Worm (Caenorhabditis elegans) whole organism, L3 larva: ENCODE data around the gene C36E8.6.

ENCODE experiments used
- ZK546.5 ChIP-seq: sonication (generic microtip); optimal IDR thresholded peaks from 2 replicates; lab custom pipeline; 2017; ENCODE audit warnings: missing biosample characterization, missing genetic modification characterization
- ama-1 ChIP-seq: fragments of 150-350 bp; optimal IDR thresholded peaks from 2 replicates; lab custom pipeline; 2018
- ceh-16 ChIP-seq: sonication (generic microtip); optimal IDR thresholded peaks from 2 replicates; lab custom pipeline; 2017; ENCODE audit warnings: missing biosample characterization, missing genetic modification characterization
- ceh-28 ChIP-seq: fragments of 150-350 bp; optimal IDR thresholded peaks from 2 replicates; lab custom pipeline; 2014; ENCODE audit warnings: missing biosample characterization, missing genetic modification reagents, missing genetic modification characterization
- ceh-82 ChIP-seq: fragments of 150-350 bp; optimal IDR thresholded peaks from 2 replicates; lab custom pipeline; 2014; ENCODE audit warnings: missing biosample characterization, missing genetic modification characterization
- ceh-9 ChIP-seq: sonication (generic microtip); optimal IDR thresholded peaks from 2 replicates; lab custom pipeline; 2018; ENCODE audit warnings: missing biosample characterization, missing genetic modification characterization
- daf-12 ChIP-seq: fragments of 150-350 bp; optimal IDR thresholded peaks from 2 replicates; lab custom pipeline; 2014; ENCODE audit warnings: missing biosample characterization, missing genetic modification reagents, missing genetic modification characterization
- egl-27 ChIP-seq: sonication (generic microtip); optimal IDR thresholded peaks from 4 replicates; lab custom pipeline; 2017; ENCODE audit warnings: missing biosample characterization, missing genetic modification reagents, missing genetic modification characterization
- egl-5 ChIP-seq: fragments of 150-350 bp; optimal IDR thresholded peaks from 2 replicates; lab custom pipeline; 2017; ENCODE audit warnings: missing biosample characterization, missing genetic modification reagents, missing genetic modification characterization, inconsistent platforms
- elt-2 ChIP-seq: sonication (generic microtip); optimal IDR thresholded peaks from 2 replicates; lab custom pipeline; 2016; ENCODE audit warnings: missing genetic modification reagents, mild to moderate bottlenecking, missing genetic modification characterization, missing compliant biosample characterization
- eor-1 ChIP-seq, 2 experiments: fragments of 150-350 bp; optimal IDR thresholded peaks; 2 replicates each; lab custom pipeline; 2014 to 2018; ENCODE audit warnings: missing biosample characterization in 2 of 2, missing genetic modification characterization in 2 of 2
- fos-1 ChIP-seq: fragments of 150-350 bp; optimal IDR thresholded peaks from 2 replicates; lab custom pipeline; 2014; ENCODE audit warnings: missing biosample characterization, missing genetic modification characterization
- hmg-11 ChIP-seq: sonication (generic microtip); optimal IDR thresholded peaks from 2 replicates; lab custom pipeline; 2016; ENCODE audit warnings: missing genetic modification characterization, missing compliant biosample characterization
- jun-1 ChIP-seq: fragments of 150-350 bp; optimal IDR thresholded peaks from 2 replicates; lab custom pipeline; 2014; ENCODE audit warnings: missing biosample characterization, missing genetic modification reagents, missing genetic modification characterization
- lin-15B ChIP-seq: fragments of 150-350 bp; optimal IDR thresholded peaks from 2 replicates; lab custom pipeline; 2014; ENCODE audit warnings: missing biosample characterization, missing genetic modification characterization
- lin-39 ChIP-seq: fragments of 150-350 bp; optimal IDR thresholded peaks from 2 replicates; lab custom pipeline; 2018; ENCODE audit warnings: missing biosample characterization, missing genetic modification reagents, missing genetic modification characterization
- mml-1 ChIP-seq: fragments of 150-350 bp; sonication (generic microtip); optimal IDR thresholded peaks from 3 replicates; lab custom pipeline; 2014; ENCODE audit warnings: missing biosample characterization, missing genetic modification characterization
- nfya-1 ChIP-seq: sonication (generic microtip); optimal IDR thresholded peaks from 2 replicates; lab custom pipeline; 2017; ENCODE audit warnings: missing genetic modification characterization, mild to moderate bottlenecking, missing compliant biosample characterization, antibody characterized with exemption, moderate library complexity; ENCODE audit not compliant: insufficient read depth
- nhr-11 ChIP-seq: fragments of 150-350 bp; optimal IDR thresholded peaks from 2 replicates; lab custom pipeline; 2014; ENCODE audit warnings: missing biosample characterization, missing genetic modification characterization
- nhr-23 ChIP-seq: fragments of 150-350 bp; optimal IDR thresholded peaks from 2 replicates; lab custom pipeline; 2014; ENCODE audit warnings: missing biosample characterization, missing genetic modification reagents, missing genetic modification characterization
- nhr-237 ChIP-seq: fragments of 150-350 bp; optimal IDR thresholded peaks from 2 replicates; lab custom pipeline; 2014; ENCODE audit warnings: missing biosample characterization, missing genetic modification characterization
- nhr-25 ChIP-seq: sonication (generic microtip); optimal IDR thresholded peaks from 2 replicates; lab custom pipeline; 2017; ENCODE audit warnings: missing biosample characterization, missing genetic modification characterization
- nhr-43 ChIP-seq: sonication (generic microtip); optimal IDR thresholded peaks from 2 replicates; lab custom pipeline; 2016; ENCODE audit warnings: mild to moderate bottlenecking, missing genetic modification characterization, missing compliant biosample characterization; ENCODE audit not compliant: poor library complexity, severe bottlenecking
- nhr-76 ChIP-seq: fragments of 150-350 bp; sonication (generic microtip); optimal IDR thresholded peaks from 5 replicates; lab custom pipeline; 2014; ENCODE audit warnings: missing biosample characterization, missing genetic modification characterization
- nhr-77 ChIP-seq: fragments of 150-350 bp; optimal IDR thresholded peaks from 2 replicates; lab custom pipeline; 2014; ENCODE audit warnings: missing biosample characterization, missing genetic modification characterization
- pha-4 ChIP-seq: fragments of 150-350 bp; optimal IDR thresholded peaks from 2 replicates; lab custom pipeline; 2014; ENCODE audit warnings: missing biosample characterization, missing genetic modification reagents, missing genetic modification characterization
- pqm-1 ChIP-seq: fragments of 150-350 bp; optimal IDR thresholded peaks from 2 replicates; lab custom pipeline; 2017; ENCODE audit warnings: missing biosample characterization, missing genetic modification characterization, inconsistent platforms
- sea-2 ChIP-seq: fragments of 150-350 bp; sonication (generic microtip); optimal IDR thresholded peaks from 4 replicates; lab custom pipeline; 2014; ENCODE audit warnings: missing biosample characterization, missing genetic modification reagents, missing genetic modification characterization
- skn-1 ChIP-seq: fragments of 150-350 bp; optimal IDR thresholded peaks from 2 replicates; lab custom pipeline; 2014; ENCODE audit warnings: missing biosample characterization, missing genetic modification characterization
- unc-39 ChIP-seq: sonication (generic microtip); optimal IDR thresholded peaks from 4 replicates; lab custom pipeline; 2017; ENCODE audit warnings: missing biosample characterization, missing genetic modification characterization
- unc-62 ChIP-seq: fragments of 150-350 bp; sonication (generic microtip); optimal IDR thresholded peaks from 4 replicates; lab custom pipeline; 2014; ENCODE audit warnings: missing biosample characterization, missing genetic modification reagents, missing genetic modification characterization
- ztf-11 ChIP-seq: fragments of 150-350 bp; optimal IDR thresholded peaks from 2 replicates; lab custom pipeline; 2014; ENCODE audit warnings: missing biosample characterization, missing genetic modification characterization

Gene C36E8.6

DNA sequence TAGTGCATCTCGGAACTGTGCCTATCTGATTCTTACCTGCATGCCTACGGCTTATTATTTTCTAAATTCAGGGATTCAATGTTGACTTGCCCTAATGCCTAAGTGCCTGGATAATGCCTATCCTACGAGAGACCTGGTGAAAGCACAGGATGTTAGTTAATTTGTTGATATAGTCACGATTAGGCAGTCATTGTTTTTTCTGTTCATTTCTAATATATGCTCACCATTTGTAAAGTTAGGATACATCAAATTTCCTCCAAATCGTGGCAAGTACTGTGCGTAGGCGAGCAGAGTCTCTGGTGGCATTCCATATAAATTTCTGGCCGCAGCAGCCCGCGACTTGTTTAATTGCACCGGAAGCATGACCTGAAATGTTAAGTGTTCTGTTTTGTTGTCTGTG, 21.7 kb upstream of the C36E8.6 start:
- TF ChIP-seq eor-1 (tag; optimal IDR thresholded peaks at IDR 0.05; lab: Kevin White, UChicago) (no peak), nhr-76 (tag; lab: Kevin White, UChicago) (no peak), mml-1 (tag; lab: Kevin White, UChicago) (no peak), skn-1 (tag; lab: Kevin White, UChicago) (no peak), ceh-28 (tag; lab: Kevin White, UChicago) (no peak), lin-15B (no peak), ZK546.5 (no peak), hmg-11 (tag; lab: Kevin White, UChicago) (no peak), nhr-237 (no peak), unc-39 (tag; lab: Kevin White, UChicago) (no peak), egl-27 (tag; lab: Kevin White, UChicago) (no peak), unc-62 (no peak), ceh-16 (no peak)

DNA sequence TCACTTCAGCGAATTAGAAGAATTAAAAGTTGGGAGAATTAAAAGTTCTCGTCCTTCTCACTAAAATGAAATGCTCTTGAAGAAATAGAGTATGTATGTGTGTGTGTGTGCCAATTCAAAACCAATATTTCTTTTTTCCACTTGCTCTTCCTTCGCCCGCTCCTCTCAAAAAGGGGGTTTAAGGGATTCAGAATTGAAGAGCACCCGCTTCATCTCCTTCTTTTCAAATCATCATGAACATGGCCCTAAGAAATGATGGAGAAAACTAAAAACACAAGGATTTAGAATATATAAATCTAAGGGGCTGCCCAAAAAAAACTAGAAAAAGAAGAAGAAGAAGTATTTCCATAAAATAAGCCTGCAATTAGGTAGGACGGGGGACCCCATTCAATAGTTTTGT, 18.7 kb upstream of the C36E8.6 start:
- TF ChIP-seq lin-39 (tag; lab: Kevin White, UChicago), result peak; percentile 38
- no peak for TF ChIP-seq nhr-76 (tag; lab: Kevin White, UChicago)
- TF ChIP-seq, all 47 proteins: peak for 1

DNA sequence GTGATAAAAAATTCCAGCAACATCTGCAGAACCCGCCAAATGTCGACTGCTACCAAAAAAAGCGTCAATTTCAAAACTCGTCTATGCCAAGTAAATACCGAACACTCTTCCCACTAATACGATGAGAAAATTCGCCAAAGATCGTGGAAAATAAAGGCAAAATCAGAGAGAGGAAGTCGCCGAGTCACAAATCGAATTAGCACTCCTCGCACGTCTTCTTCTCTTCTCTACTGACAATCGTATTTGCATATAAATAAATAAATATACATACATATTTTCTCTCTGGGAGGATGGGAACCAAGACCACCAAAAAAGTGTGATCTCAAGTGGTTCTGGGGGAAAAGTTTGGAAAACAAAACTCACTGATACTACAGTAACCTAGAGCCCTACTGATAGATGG, 17.5 kb upstream of the C36E8.6 start:
- TF ChIP-seq nhr-77 (no peak), ceh-82 (tag; lab: Kevin White, UChicago) (no peak), ZK546.5 (no peak), nhr-76 (tag; lab: Kevin White, UChicago) (no peak), nhr-43 (tag; lab: Kevin White, UChicago) (no peak), hmg-11 (tag; lab: Kevin White, UChicago) (no peak), elt-2 (tag; lab: Kevin White, UChicago) (no peak), nhr-25 (tag; lab: Kevin White, UChicago) (no peak), jun-1 (tag; lab: Kevin White, UChicago) (no peak), egl-27 (tag; lab: Kevin White, UChicago) (no peak), mml-1 (tag; lab: Kevin White, UChicago) (no peak)

ce11 chrIII:3972687-3973086, 15.2 kb upstream of the C36E8.6 start, which contains the start of gene R10E9.4:
R10E9.4 (minus strand) TSS chrIII:3972787.
- TF ChIP-seq nhr-76 (tag; lab: Kevin White, UChicago), result no peak
- TF ChIP-seq eor-1 (tag; optimal IDR thresholded peaks at IDR 0.05; lab: Kevin White, UChicago), result no peak
- no peak for TF ChIP-seq pha-4 (tag; lab: Kevin White, UChicago)
- no peak for TF ChIP-seq nhr-11 (tag; lab: Kevin White, UChicago)
- TF ChIP-seq pqm-1, result no peak
- no peak for TF ChIP-seq nhr-43 (tag; lab: Kevin White, UChicago)
- no peak for TF ChIP-seq egl-27 (tag; lab: Kevin White, UChicago)
- TF ChIP-seq ama-1 (lab: Kevin White, UChicago), result no peak
- no peak for TF ChIP-seq egl-5 (tag; lab: Kevin White, UChicago)
- TF ChIP-seq daf-12 (tag; lab: Kevin White, UChicago), result no peak
- no peak for TF ChIP-seq sea-2 (GFP tag; lab: Kevin White, UChicago)
- TF ChIP-seq fos-1 (tag; lab: Kevin White, UChicago), result no peak
- no peak for TF ChIP-seq mml-1 (tag; lab: Kevin White, UChicago)

DNA sequence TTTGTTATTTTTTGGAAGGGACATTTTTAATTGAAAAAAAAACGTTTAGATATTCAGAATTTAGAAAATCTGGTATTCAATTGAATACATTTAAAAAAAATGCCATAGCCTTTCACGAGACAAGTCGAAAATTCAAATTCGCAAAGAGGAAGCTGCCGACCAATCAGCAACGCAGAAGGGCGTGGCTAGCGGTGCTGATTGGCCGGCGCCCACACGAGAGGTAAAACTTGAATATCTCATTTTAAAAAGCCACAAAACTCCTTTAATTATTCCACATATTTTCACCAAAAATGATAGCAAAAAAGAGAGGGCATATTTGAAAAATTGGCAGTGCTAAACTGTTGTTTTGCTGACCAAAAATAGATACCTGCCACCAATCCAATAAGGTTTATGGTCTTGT, 13.4 kb upstream of the C36E8.6 start:
- TF ChIP-seq ztf-11 (tag; lab: Kevin White, UChicago) (no peak), sea-2 (GFP tag; lab: Kevin White, UChicago) (no peak), nfya-1 (peak; percentile 75), pqm-1 (no peak), unc-39 (tag; lab: Kevin White, UChicago) (no peak), nhr-23 (tag; lab: Kevin White, UChicago) (no peak)

DNA sequence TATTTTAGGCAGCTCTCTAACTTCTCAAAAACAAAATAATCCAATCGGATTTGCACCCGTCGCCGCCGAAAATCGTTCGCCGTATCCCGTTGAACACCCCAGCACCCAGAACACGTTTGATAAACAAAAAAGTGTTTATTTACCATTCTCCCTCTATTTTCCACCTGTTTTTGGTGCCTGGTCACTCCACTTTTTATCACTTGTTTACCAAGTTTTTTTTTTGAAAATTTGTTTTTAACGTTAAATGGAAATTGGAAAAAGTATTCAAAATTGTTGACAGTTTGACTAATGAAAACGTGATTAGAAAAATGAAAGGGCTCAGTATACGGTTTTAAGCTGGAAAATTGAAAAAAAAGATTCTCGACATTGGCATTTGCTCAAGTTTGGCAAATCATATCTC, 12.9 kb upstream of the C36E8.6 start:
- no peak for TF ChIP-seq ceh-9 (tag; lab: Kevin White, UChicago)
- peak; percentile 84 for TF ChIP-seq pha-4 (tag; lab: Kevin White, UChicago)
